Worm (Caenorhabditis elegans): ENCODE results near the gene str-85.

- TF ChIP-seq pros-1 (tag; optimal IDR thresholded peaks at IDR 0.05) (no peak), sox-2 (GFP tag; IDR thresholded peaks at IDR 0.05) (no peak), pha-4 (tag; optimal IDR thresholded peaks at IDR 0.05) (no peak), ceh-24 (tag; optimal IDR thresholded peaks at IDR 0.05) (no peak), fkh-10 (GFP tag; optimal IDR thresholded peaks at IDR 0.05) (no peak), ceh-22 (tag; optimal IDR thresholded peaks at IDR 0.05) (no peak), nhr-11 (tag; optimal IDR thresholded peaks at IDR 0.05) (no peak), K02D7.2 (tag; optimal IDR thresholded peaks at IDR 0.05) (no peak), ets-4 (tag; optimal IDR thresholded peaks at IDR 0.05) (no peak)
These were observed 43.1 kb downstream of the str-85 start for ce11 chrV:8942437-8942978.

Measured in whole organism, late embryonic.